Worm (Caenorhabditis elegans) whole organism, late embryonic: Measurements from ENCODE around the gene C04H5.7.

Source experiments
- C08G9.2 ChIP-seq: sonication (generic microtip); optimal IDR thresholded peaks from 2 replicates; lab custom pipeline; 2016; ENCODE audit warnings: mild to moderate bottlenecking, missing genetic modification characterization, moderate library complexity, missing compliant biosample characterization
- C38D4.7 ChIP-seq: fragments of 200-800 bp; sonication (Bioruptor generic); optimal IDR thresholded peaks from 2 replicates; lab custom pipeline; 2018; ENCODE audit warnings: mild to moderate bottlenecking, missing genetic modification characterization, moderate library complexity, missing compliant biosample characterization
- F13H6.1 ChIP-seq: sonication (generic microtip); optimal IDR thresholded peaks from 2 replicates; lab custom pipeline; 2016; ENCODE audit warnings: missing genetic modification characterization, missing compliant biosample characterization
- K02D7.2 ChIP-seq: sonication (generic microtip); optimal IDR thresholded peaks from 2 replicates; lab custom pipeline; 2017; ENCODE audit warnings: mild to moderate bottlenecking, missing genetic modification characterization, missing compliant biosample characterization
- T23F11.4 ChIP-seq: fragments of 200-800 bp; sonication (Bioruptor generic); optimal IDR thresholded peaks from 2 replicates; lab custom pipeline; 2018; ENCODE audit warnings: mild to moderate bottlenecking, missing genetic modification characterization, missing compliant biosample characterization
- ama-1 ChIP-seq: fragments of 150-350 bp; optimal IDR thresholded peaks from 2 replicates; lab custom pipeline; 2014
- ceh-14 ChIP-seq: sonication (generic microtip); optimal IDR thresholded peaks from 2 replicates; lab custom pipeline; 2016; ENCODE audit warnings: missing genotype, missing genetic modification characterization, missing compliant biosample characterization
- ceh-18 ChIP-seq: sonication (generic microtip); optimal IDR thresholded peaks from 2 replicates; lab custom pipeline; 2016; ENCODE audit warnings: missing genetic modification characterization, missing compliant biosample characterization
- ceh-2 ChIP-seq: sonication (generic microtip); optimal IDR thresholded peaks from 2 replicates; lab custom pipeline; 2016; ENCODE audit warnings: missing genotype, missing genetic modification characterization, missing compliant biosample characterization
- ceh-22 ChIP-seq: sonication (generic microtip); optimal IDR thresholded peaks from 2 replicates; lab custom pipeline; 2017; ENCODE audit warnings: missing biosample characterization, missing genetic modification characterization
- ceh-45 ChIP-seq: fragments of 200-800 bp; sonication (Bioruptor generic); IDR thresholded peaks from 2 replicates; pipeline ENCODE4 v1.3.6; 2022; ENCODE audit warnings: missing genetic modification reagents, missing genetic modification characterization, missing compliant biosample characterization
- ceh-6 ChIP-seq: fragments of 200-800 bp; sonication (Bioruptor generic); optimal IDR thresholded peaks from 2 replicates; lab custom pipeline; 2018; ENCODE audit warnings: mild to moderate bottlenecking, missing genetic modification characterization, missing compliant biosample characterization
- che-1 ChIP-seq: sonication (generic microtip); optimal IDR thresholded peaks from 2 replicates; lab custom pipeline; 2016; ENCODE audit warnings: mild to moderate bottlenecking, missing genetic modification characterization, missing compliant biosample characterization
- dmd-4 ChIP-seq: sonication (generic microtip); optimal IDR thresholded peaks from 2 replicates; lab custom pipeline; 2016; ENCODE audit warnings: borderline replicate concordance, missing genetic modification characterization, missing compliant biosample characterization
- dve-1 ChIP-seq: sonication (generic microtip); optimal IDR thresholded peaks from 2 replicates; lab custom pipeline; 2017; ENCODE audit warnings: antibody characterized with exemption, mild to moderate bottlenecking, missing genetic modification characterization, missing compliant biosample characterization
- elt-2 ChIP-seq: sonication (generic microtip); optimal IDR thresholded peaks from 2 replicates; lab custom pipeline; 2016; ENCODE audit warnings: missing genetic modification reagents, missing genetic modification characterization, missing compliant biosample characterization
- eyg-1 ChIP-seq: sonication (generic microtip); optimal IDR thresholded peaks from 2 replicates; lab custom pipeline; 2016; ENCODE audit warnings: missing genotype, missing genetic modification characterization, missing compliant biosample characterization
- fkh-6 ChIP-seq: sonication (generic microtip); optimal IDR thresholded peaks from 2 replicates; lab custom pipeline; 2016; ENCODE audit warnings: missing genetic modification characterization, missing compliant biosample characterization
- hlh-13 ChIP-seq: fragments of 200-800 bp; sonication (Bioruptor generic); optimal IDR thresholded peaks from 2 replicates; lab custom pipeline; 2018; ENCODE audit warnings: mild to moderate bottlenecking, missing genetic modification characterization, missing compliant biosample characterization
- hlh-8 ChIP-seq: sonication (generic microtip); optimal IDR thresholded peaks from 2 replicates; lab custom pipeline; 2016; ENCODE audit warnings: missing genotype, missing genetic modification characterization, missing compliant biosample characterization
- nfya-1 ChIP-seq: sonication (generic microtip); optimal IDR thresholded peaks from 2 replicates; lab custom pipeline; 2017; ENCODE audit warnings: missing genetic modification characterization, mild to moderate bottlenecking, missing compliant biosample characterization, antibody characterized with exemption, moderate library complexity
- nhr-232 ChIP-seq: sonication (generic microtip); optimal IDR thresholded peaks from 2 replicates; lab custom pipeline; 2016; ENCODE audit warnings: missing genetic modification characterization, missing compliant biosample characterization
- npax-4 ChIP-seq: sonication (generic microtip); optimal IDR thresholded peaks from 2 replicates; lab custom pipeline; 2016; ENCODE audit warnings: missing genetic modification characterization, missing compliant biosample characterization
- pag-3 ChIP-seq: sonication (generic microtip); optimal IDR thresholded peaks from 2 replicates; lab custom pipeline; 2016; ENCODE audit warnings: missing compliant biosample characterization, missing genetic modification characterization, borderline replicate concordance
- pat-9 ChIP-seq: fragments of 200-800 bp; sonication (Bioruptor generic); optimal IDR thresholded peaks from 2 replicates; lab custom pipeline; 2018; ENCODE audit warnings: mild to moderate bottlenecking, missing genetic modification characterization, moderate library complexity, missing compliant biosample characterization
- pax-1 ChIP-seq: fragments of 150-350 bp; optimal IDR thresholded peaks from 2 replicates; lab custom pipeline; 2014; ENCODE audit warnings: missing biosample characterization, missing genetic modification characterization
- pha-2 ChIP-seq: sonication (generic microtip); optimal IDR thresholded peaks from 2 replicates; lab custom pipeline; 2017; ENCODE audit warnings: mild to moderate bottlenecking, missing genetic modification characterization, missing compliant biosample characterization
- pqm-1 ChIP-seq: sonication (generic microtip); optimal IDR thresholded peaks from 2 replicates; lab custom pipeline; 2016; ENCODE audit warnings: missing genetic modification characterization, missing compliant biosample characterization
- rnt-1 ChIP-seq: sonication (generic microtip); optimal IDR thresholded peaks from 2 replicates; lab custom pipeline; 2016; ENCODE audit warnings: missing genetic modification characterization, missing compliant biosample characterization
- sox-2 ChIP-seq: fragments of 200-800 bp; sonication (Bioruptor generic); IDR thresholded peaks from 2 replicates; pipeline ENCODE4 v1.3.6; 2022; ENCODE audit warnings: missing genetic modification reagents, missing genetic modification characterization, missing compliant biosample characterization
- syd-9 ChIP-seq: sonication (generic microtip); optimal IDR thresholded peaks from 2 replicates; lab custom pipeline; 2016; ENCODE audit warnings: mild to moderate bottlenecking, missing genetic modification characterization, moderate library complexity, missing compliant biosample characterization
- tbx-2 ChIP-seq: sonication (generic microtip); optimal IDR thresholded peaks from 2 replicates; lab custom pipeline; 2016; ENCODE audit warnings: missing genetic modification characterization, missing compliant biosample characterization
- ttx-3 ChIP-seq: sonication (generic microtip); optimal IDR thresholded peaks from 2 replicates; lab custom pipeline; 2016; ENCODE audit warnings: missing genetic modification reagents, missing genetic modification characterization, missing compliant biosample characterization
- unc-42 ChIP-seq: sonication (generic microtip); optimal IDR thresholded peaks from 2 replicates; lab custom pipeline; 2016; ENCODE audit warnings: missing genotype, missing genetic modification characterization, missing compliant biosample characterization
- unc-86 ChIP-seq: sonication (generic microtip); optimal IDR thresholded peaks from 2 replicates; lab custom pipeline; 2016; ENCODE audit warnings: missing genetic modification characterization, missing compliant biosample characterization
- zip-5 ChIP-seq: sonication (generic microtip); optimal IDR thresholded peaks from 2 replicates; lab custom pipeline; 2016; ENCODE audit warnings: missing genetic modification characterization, missing compliant biosample characterization

The C04H5.7 gene

ce11 chrII:14515017-14515416, 22.7 kb upstream of the C04H5.7 start, which contains the start of gene K10H10.9:
Gene K10H10.9, minus strand, starts transcription at chrII:14515117.
- TF ChIP-seq C38D4.7, result no peak
- no peak for TF ChIP-seq npax-4 (tag; lab: Kevin White, UChicago)
- TF ChIP-seq pax-1 (tag; lab: Kevin White, UChicago), result no peak
- no peak for TF ChIP-seq F13H6.1 (tag; lab: Kevin White, UChicago)
- TF ChIP-seq pqm-1, result no peak
- no peak for TF ChIP-seq nfya-1 (tag; lab: Kevin White, UChicago)
- TF ChIP-seq nhr-232 (tag; lab: Kevin White, UChicago), result no peak
- no peak for TF ChIP-seq eyg-1 (tag; lab: Kevin White, UChicago)
- TF ChIP-seq zip-5 (tag; lab: Kevin White, UChicago), result no peak
- TF ChIP-seq pha-2 (tag; lab: Kevin White, UChicago), result no peak
- no peak for TF ChIP-seq ceh-22
- no peak for TF ChIP-seq dmd-4 (tag; lab: Kevin White, UChicago)
- no peak for TF ChIP-seq ceh-6 (GFP tag; lab: Kevin White, UChicago)
- TF ChIP-seq che-1, result no peak

- TF ChIP-seq dve-1 (tag; lab: Kevin White, UChicago) (no peak), tbx-2 (tag; lab: Kevin White, UChicago) (no peak), syd-9 (tag; lab: Kevin White, UChicago) (no peak), unc-86 (tag; lab: Kevin White, UChicago) (no peak), pat-9 (tag; lab: Kevin White, UChicago) (no peak), T23F11.4 (GFP tag; lab: Kevin White, UChicago) (no peak), C08G9.2 (tag; lab: Kevin White, UChicago) (no peak), hlh-8 (no peak), elt-2 (no peak), sox-2 (GFP tag; lab: Robert Waterston, UW) (no peak), ttx-3 (tag; lab: Kevin White, UChicago) (no peak), K02D7.2 (tag; lab: Kevin White, UChicago) (no peak), pag-3 (tag; lab: Kevin White, UChicago) (no peak), ceh-18 (no peak), nhr-232 (tag; lab: Kevin White, UChicago) (no peak), hlh-13 (GFP tag; lab: Kevin White, UChicago) (no peak), unc-42 (tag; lab: Kevin White, UChicago) (no peak)
These were observed 15.7 kb upstream of the C04H5.7 start, which contains the start of gene btb-19 for ce11 chrII:14522037-14522436. Gene btb-19, minus strand, starts transcription at chrII:14522137.

ce11 chrII:14523070-14523572, 14.6 kb upstream of the C04H5.7 start, which contains the start of gene btb-20:
Gene btb-20, minus strand, starts transcription at chrII:14523522.
- TF ChIP-seq ceh-14, result no peak
- TF ChIP-seq ceh-45, result no peak
- TF ChIP-seq unc-42 (tag; lab: Kevin White, UChicago), result no peak
- no peak for TF ChIP-seq ama-1
- no peak for TF ChIP-seq hlh-13 (GFP tag; lab: Kevin White, UChicago)
- no peak for TF ChIP-seq npax-4 (tag; lab: Kevin White, UChicago)
- TF ChIP-seq rnt-1, result no peak
- no peak for TF ChIP-seq ceh-2
- TF ChIP-seq fkh-6 (tag; lab: Kevin White, UChicago), result no peak
- TF ChIP-seq unc-86 (tag; lab: Kevin White, UChicago), result no peak
- no peak for TF ChIP-seq tbx-2 (tag; lab: Kevin White, UChicago)
- TF ChIP-seq zip-5 (tag; lab: Kevin White, UChicago), result no peak
- no peak for TF ChIP-seq nhr-232 (tag; lab: Kevin White, UChicago)
- TF ChIP-seq sox-2 (GFP tag; lab: Robert Waterston, UW), result no peak
- TF ChIP-seq eyg-1 (tag; lab: Kevin White, UChicago), result no peak
